Fruit fly (Drosophila melanogaster) whole organism, embryonic: Measurements from ENCODE around the gene Shaw.

Experiments used
- Atf6 ChIP-seq: fragments of 200-800 bp; sonication (Bioruptor generic); IDR thresholded peaks from 2 replicates; pipeline ENCODE4 v1.3.6; 2022; ENCODE audit warnings: missing biosample characterization, missing genetic modification characterization
- Awh ChIP-seq: fragments of 200-800 bp; sonication (Bioruptor generic); IDR thresholded peaks from 2 replicates; pipeline ENCODE4, ENCODE4 v1.3.6; 2022; ENCODE audit warnings: missing biosample characterization, missing genetic modification characterization
- CG10543 ChIP-seq: fragments of 200-800 bp; sonication (Bioruptor generic); optimal IDR thresholded peaks from 3 replicates; lab custom pipeline; 2017; ENCODE audit warnings: missing biosample characterization, mild to moderate bottlenecking, missing genetic modification characterization, moderate library complexity
- CG10979 ChIP-seq: fragments of 200-800 bp; sonication (Bioruptor generic); optimal IDR thresholded peaks from 2 replicates; lab custom pipeline; 2018; ENCODE audit warnings: missing biosample characterization, mild to moderate bottlenecking, missing genetic modification characterization, moderate library complexity
- CG11696 ChIP-seq: fragments of 200-800 bp; sonication (Bioruptor generic); IDR thresholded peaks from 2 replicates; pipeline ENCODE4 v1.3.6; 2022; ENCODE audit warnings: missing biosample characterization, missing genetic modification characterization
- CG11723 ChIP-seq: fragments of 200-800 bp; sonication (Bioruptor generic); optimal IDR thresholded peaks from 2 replicates; lab custom pipeline; 2017; ENCODE audit warnings: missing biosample characterization, mild to moderate bottlenecking, missing genetic modification characterization
- CG12942 ChIP-seq: fragments of 200-800 bp; sonication (Bioruptor generic); optimal IDR thresholded peaks from 3 replicates; lab custom pipeline; 2016; ENCODE audit warnings: missing biosample characterization, missing genetic modification characterization
- CG13624 ChIP-seq: fragments of 200-800 bp; sonication (Bioruptor generic); optimal IDR thresholded peaks from 2 replicates; lab custom pipeline; 2016; ENCODE audit warnings: missing biosample characterization, missing genetic modification characterization
- CG15269 ChIP-seq: fragments of 200-800 bp; sonication (Bioruptor generic); optimal IDR thresholded peaks from 2 replicates; lab custom pipeline; 2018; ENCODE audit warnings: missing biosample characterization, mild to moderate bottlenecking, missing genetic modification characterization, moderate library complexity
- CG1602 ChIP-seq: fragments of 200-800 bp; sonication (Bioruptor generic); optimal IDR thresholded peaks from 3 replicates; lab custom pipeline; 2016; ENCODE audit warnings: missing biosample characterization, missing genetic modification characterization
- CG1647 ChIP-seq: fragments of 200-800 bp; sonication (Bioruptor generic); optimal IDR thresholded peaks from 3 replicates; lab custom pipeline; 2016; ENCODE audit warnings: missing biosample characterization, missing genetic modification characterization
- CG16863 ChIP-seq: fragments of 200-800 bp; sonication (Bioruptor generic); optimal IDR thresholded peaks from 3 replicates; lab custom pipeline; 2016; ENCODE audit warnings: missing biosample characterization, missing genetic modification characterization
- CG17612 ChIP-seq: fragments of 200-800 bp; sonication (Bioruptor generic); IDR thresholded peaks from 2 replicates; pipeline ENCODE4 v1.3.6; 2022; ENCODE audit warnings: missing biosample characterization, missing genetic modification characterization
- CG17912 ChIP-seq: fragments of 200-800 bp; sonication (Bioruptor generic); optimal IDR thresholded peaks from 2 replicates; lab custom pipeline; 2018; ENCODE audit warnings: missing biosample characterization, mild to moderate bottlenecking, missing genetic modification characterization
- CG18262 ChIP-seq: fragments of 200-800 bp; optimal IDR thresholded peaks from 3 replicates; lab custom pipeline; 2019; ENCODE audit warnings: missing biosample characterization, mild to moderate bottlenecking, missing genetic modification characterization, moderate library complexity
- CG2875 ChIP-seq: fragments of 200-800 bp; sonication (Bioruptor generic); optimal IDR thresholded peaks from 2 replicates; lab custom pipeline; 2017; ENCODE audit warnings: missing biosample characterization, mild to moderate bottlenecking, missing genetic modification characterization, missing genetic modification reagents
- CG30431 ChIP-seq: fragments of 200-800 bp; sonication (Bioruptor generic); optimal IDR thresholded peaks from 2 replicates; lab custom pipeline; 2017; ENCODE audit warnings: missing biosample characterization, missing genetic modification characterization
- CG31388 ChIP-seq: fragments of 200-800 bp; sonication (Bioruptor generic); optimal IDR thresholded peaks from 2 replicates; lab custom pipeline; 2016; ENCODE audit warnings: missing biosample characterization, missing genetic modification characterization
- CG32767 ChIP-seq: fragments of 200-800 bp; sonication (Bioruptor generic); IDR thresholded peaks from 2 replicates; pipeline ENCODE4 v1.3.6; 2022; ENCODE audit warnings: missing biosample characterization, missing genetic modification characterization
- CG34422 ChIP-seq: fragments of 200-800 bp; sonication (Bioruptor generic); IDR thresholded peaks from 3 replicates; pipeline ENCODE4 v1.3.6; 2022; ENCODE audit warnings: missing biosample characterization, missing genetic modification characterization
- CG6689 ChIP-seq: fragments of 200-800 bp; sonication (Bioruptor generic); IDR thresholded peaks from 2 replicates; pipeline ENCODE4 v1.3.6; 2022; ENCODE audit warnings: missing biosample characterization, missing genetic modification characterization
- CG7357 ChIP-seq: fragments of 200-800 bp; sonication (Bioruptor generic); IDR thresholded peaks from 3 replicates; pipeline ENCODE4 v1.3.6; 2022; ENCODE audit warnings: missing biosample characterization, missing genetic modification characterization
- CG7839 ChIP-seq: fragments of 200-800 bp; sonication (Bioruptor generic); optimal IDR thresholded peaks from 3 replicates; lab custom pipeline; 2018; ENCODE audit warnings: missing biosample characterization, mild to moderate bottlenecking, missing genetic modification characterization, moderate library complexity
- CG9727 ChIP-seq: fragments of 200-800 bp; sonication (Bioruptor generic); optimal IDR thresholded peaks from 3 replicates; lab custom pipeline; 2017; ENCODE audit warnings: missing biosample characterization, mild to moderate bottlenecking, missing genetic modification characterization
- Doc3 ChIP-seq: fragments of 200-800 bp; sonication (Bioruptor generic); IDR thresholded peaks from 3 replicates; pipeline ENCODE4 v1.3.6; 2022; ENCODE audit warnings: missing biosample characterization, missing genetic modification characterization; ENCODE audit not compliant: partially characterized antibody
- E2f1 ChIP-seq: fragments of 200-800 bp; sonication (Bioruptor generic); IDR thresholded peaks from 2 replicates; pipeline ENCODE4 v1.3.6; 2022; ENCODE audit warnings: missing biosample characterization, missing genetic modification characterization
- E2f2 ChIP-seq: fragments of 200-800 bp; sonication (Bioruptor generic); IDR thresholded peaks from 2 replicates; pipeline ENCODE4 v1.3.6; 2022; ENCODE audit warnings: missing biosample characterization, missing genetic modification characterization
- ERR ChIP-seq: fragments of 200-800 bp; sonication (Bioruptor generic); optimal IDR thresholded peaks from 2 replicates; lab custom pipeline; 2016; ENCODE audit warnings: missing biosample characterization, missing genetic modification characterization
- HHEX ChIP-seq: fragments of 200-800 bp; sonication (Bioruptor generic); optimal IDR thresholded peaks from 3 replicates; lab custom pipeline; 2017; ENCODE audit warnings: missing biosample characterization, mild to moderate bottlenecking, missing genetic modification characterization, missing genetic modification reagents
- HLH54F ChIP-seq: fragments of 200-800 bp; sonication (Bioruptor generic); optimal IDR thresholded peaks from 3 replicates; lab custom pipeline; 2016; ENCODE audit warnings: missing biosample characterization, missing genetic modification characterization
- Lhr ChIP-seq: fragments of 200-800 bp; sonication (Bioruptor generic); optimal IDR thresholded peaks from 3 replicates; lab custom pipeline; 2017; ENCODE audit warnings: mild to moderate bottlenecking, missing biosample characterization, missing genetic modification reagents, missing genetic modification characterization
- MTF-1 ChIP-seq: fragments of 200-800 bp; sonication (Bioruptor generic); optimal IDR thresholded peaks from 2 replicates; lab custom pipeline; 2018; ENCODE audit warnings: missing biosample characterization, mild to moderate bottlenecking, missing genetic modification characterization, borderline replicate concordance
- Meics ChIP-seq: fragments of 200-800 bp; sonication (Bioruptor generic); optimal IDR thresholded peaks from 2 replicates; lab custom pipeline; 2017; ENCODE audit warnings: missing biosample characterization, mild to moderate bottlenecking, missing genetic modification characterization
- NFAT ChIP-seq: fragments of 200-800 bp; sonication (Bioruptor generic); IDR thresholded peaks from 2 replicates; pipeline ENCODE4 v1.3.6; 2022; ENCODE audit warnings: missing biosample characterization, missing genetic modification characterization
- YL-1 ChIP-seq: fragments of 200-800 bp; sonication (Bioruptor generic); optimal IDR thresholded peaks from 3 replicates; lab custom pipeline; 2017; ENCODE audit warnings: missing biosample characterization, mild to moderate bottlenecking, missing genetic modification characterization
- bsh ChIP-seq, 2 experiments: fragments of 200-800 bp; sonication (Bioruptor generic); optimal IDR thresholded peaks; 2 replicates each; lab custom pipeline; 2017 to 2018; ENCODE audit warnings: mild to moderate bottlenecking in 2 of 2, missing biosample characterization in 2 of 2, missing genetic modification characterization in 2 of 2, moderate library complexity in 1 of 2
- caup ChIP-seq: fragments of 200-800 bp; sonication (Bioruptor generic); optimal IDR thresholded peaks from 3 replicates; lab custom pipeline; 2017; ENCODE audit warnings: missing biosample characterization, mild to moderate bottlenecking, missing genetic modification characterization, moderate library complexity; ENCODE audit not compliant: severe bottlenecking
- corto ChIP-seq: fragments of 200-800 bp; sonication (Bioruptor generic); optimal IDR thresholded peaks from 2 replicates; lab custom pipeline; 2016; ENCODE audit warnings: missing biosample characterization, mild to moderate bottlenecking, missing genetic modification characterization, moderate library complexity
- croc ChIP-seq: fragments of 200-800 bp; sonication (Bioruptor generic); conservative IDR thresholded peaks from 3 replicates; pipeline ENCODE4 v1.3.6; 2022; ENCODE audit warnings: missing biosample characterization, missing genetic modification characterization
- dysf ChIP-seq: fragments of 200-800 bp; sonication (Bioruptor generic); IDR thresholded peaks from 3 replicates; pipeline ENCODE4 v1.3.6; 2022; ENCODE audit warnings: missing biosample characterization, missing genetic modification characterization
- ftz-f1 ChIP-seq: fragments of 200-800 bp; sonication (Bioruptor generic); optimal IDR thresholded peaks from 2 replicates; lab custom pipeline; 2016; ENCODE audit warnings: missing biosample characterization, missing genetic modification characterization
- gro ChIP-seq: fragments of 200-800 bp; sonication (Bioruptor generic); optimal IDR thresholded peaks from 2 replicates; lab custom pipeline; 2016; ENCODE audit warnings: missing biosample characterization, missing genetic modification characterization
- hkb ChIP-seq, 2 experiments: fragments of 200-800 bp in 1 of 2; fragments of >200 bp in 1 of 2; sonication (Bioruptor generic) in 1 of 2; IDR thresholded peaks in 1 of 2; optimal IDR thresholded peaks in 1 of 2; 2 replicates each; pipeline versions ENCODE4 v1.3.6 to Lab custom; 2017 to 2022; ENCODE audit warnings: missing biosample characterization in 1 of 2, missing genetic modification characterization in 1 of 2
- lmd ChIP-seq: fragments of 200-800 bp; sonication (Bioruptor generic); IDR thresholded peaks from 2 replicates; pipeline ENCODE4 v1.3.6; 2022; ENCODE audit warnings: missing biosample characterization, missing genetic modification characterization
- nau ChIP-seq: fragments of 200-800 bp; sonication (Bioruptor generic); optimal IDR thresholded peaks from 3 replicates; lab custom pipeline; 2017; ENCODE audit warnings: missing biosample characterization, mild to moderate bottlenecking, missing genetic modification characterization, missing genetic modification reagents
- pzg ChIP-seq: fragments of 200-800 bp; sonication (Bioruptor generic); optimal IDR thresholded peaks from 3 replicates; lab custom pipeline; 2018; ENCODE audit warnings: missing biosample characterization, mild to moderate bottlenecking, missing genetic modification characterization, moderate library complexity
- sc ChIP-seq, 3 experiments: fragments of >200 bp in 2 of 3; fragments of 200-800 bp in 1 of 3; sonication (Bioruptor generic) in 1 of 3; optimal IDR thresholded peaks; 2 replicates in 2 of 3; 3 replicates in 1 of 3; lab custom pipeline; 2017; ENCODE audit warnings: mild to moderate bottlenecking in 1 of 3, missing biosample characterization in 1 of 3, missing genetic modification characterization in 1 of 3, missing genetic modification reagents in 1 of 3
- sens ChIP-seq: fragments of 200-800 bp; sonication (Bioruptor generic); peaks from one replicate; lab custom pipeline; 2016; ENCODE audit warnings: missing biosample characterization, missing genetic modification characterization
- slou ChIP-seq: fragments of 200-800 bp; sonication (Bioruptor generic); optimal IDR thresholded peaks from 3 replicates; lab custom pipeline; 2016; ENCODE audit warnings: missing biosample characterization, missing genetic modification characterization
- ttk ChIP-seq: fragments of 200-800 bp; sonication (Bioruptor generic); IDR thresholded peaks from 2 replicates; pipeline ENCODE4 v2.1.2; 2022; ENCODE audit warnings: missing biosample characterization, missing genetic modification characterization
- zen ChIP-seq: fragments of 200-800 bp; sonication (Bioruptor generic); optimal IDR thresholded peaks from 3 replicates; lab custom pipeline; 2018; ENCODE audit warnings: missing biosample characterization, mild to moderate bottlenecking, missing genetic modification characterization, moderate library complexity

The Shaw gene

dm6 chr2L:3740443-3740842 lies 22.5 kb downstream of the Shaw start (continued):
- TF ChIP-seq ERR (GFP tag; lab: Kevin White, UChicago) (no peak), CG6689 (no peak), E2f2 (GFP tag; lab: Robert Waterston, UW) (no peak), sens (GFP tag; lab: Kevin White, UChicago) (peak; percentile 50), HHEX (GFP tag; lab: Kevin White, UChicago) (peak; percentile 6), pzg (no peak), dysf (GFP tag; lab: Robert Waterston, UW) (no peak), MTF-1 (GFP tag; lab: Kevin White, UChicago) (no peak), bsh (GFP tag; optimal IDR thresholded peaks at IDR 0.05; lab: Kevin White, UChicago) (no peak), sc (optimal IDR thresholded peaks at IDR 0.05; lab: Kevin White, UChicago) (no peak), sc (GFP tag; optimal IDR thresholded peaks at IDR 0.05; lab: Kevin White, UChicago) (no peak), Doc3 (GFP tag; lab: Robert Waterston, UW) (no peak), Atf6 (GFP tag; lab: Robert Waterston, UW) (0 out of 2 replicates have a peak, but pooled peaks have one; percentile 22), E2f1 (no peak), CG32767 (GFP tag; lab: Robert Waterston, UW) (no peak), ttk (GFP tag; lab: Robert Waterston, UW) (no peak), CG15269 (tag; lab: Kevin White, UChicago) (peak; percentile 29), CG9727 (no peak), CG16863 (GFP tag; lab: Kevin White, UChicago) (no peak), CG13624 (no peak), slou (GFP tag; lab: Kevin White, UChicago) (peak; percentile 3), HLH54F (GFP tag; lab: Kevin White, UChicago) (no peak), croc (no peak), CG17612 (GFP tag; lab: Robert Waterston, UW) (no peak), CG34422 (GFP tag; lab: Robert Waterston, UW) (no peak), nau (GFP tag; lab: Kevin White, UChicago) (no peak), CG10543 (GFP tag; lab: Kevin White, UChicago) (no peak), lmd (GFP tag; lab: Robert Waterston, UW) (peak; percentile 11; the same call in 1 of the 2 replicates), CG18262 (no peak), YL-1 (no peak), CG12942 (GFP tag; lab: Kevin White, UChicago) (no peak), Awh (GFP tag; lab: Robert Waterston, UW) (no peak), caup (GFP tag; lab: Kevin White, UChicago) (peak; percentile 2), CG30431 (no peak), gro (GFP tag; lab: Kevin White, UChicago) (peak; percentile 2), CG7839 (tag; lab: Kevin White, UChicago) (peak; percentile 46), CG11723 (GFP tag; lab: Kevin White, UChicago) (no peak), CG31388 (GFP tag; lab: Kevin White, UChicago) (no peak), Meics (GFP tag; lab: Kevin White, UChicago) (peak; percentile 37), hkb (optimal IDR thresholded peaks at IDR 0.05; lab: Kevin White, UChicago) (no peak), hkb (GFP tag; IDR thresholded peaks at IDR 0.05; lab: Robert Waterston, UW) (no peak), CG1647 (no peak), CG11696 (GFP tag; lab: Robert Waterston, UW) (no peak), CG7357 (GFP tag; lab: Robert Waterston, UW) (no peak), CG17912 (GFP tag; lab: Kevin White, UChicago) (no peak), Lhr (GFP tag; lab: Kevin White, UChicago) (no peak), CG2875 (GFP tag; lab: Kevin White, UChicago) (no peak), ftz-f1 (GFP tag; lab: Kevin White, UChicago) (no peak), CG10979 (tag; lab: Kevin White, UChicago) (no peak), corto (GFP tag; lab: Kevin White, UChicago) (no peak), NFAT (GFP tag; lab: Robert Waterston, UW) (no peak), zen (tag; lab: Kevin White, UChicago) (no peak), CG1602 (GFP tag; lab: Kevin White, UChicago) (no peak)
